Worm (Caenorhabditis elegans) whole organism, late embryonic: ENCODE data around the gene F47B8.4.
A peak's percentile ranks its signal among the peaks of the same experiment; 100 is the strongest.

Source experiments
- C08G9.2 ChIP-seq: sonication (generic microtip); optimal IDR thresholded peaks from 2 replicates; lab custom pipeline; 2016; ENCODE audit warnings: mild to moderate bottlenecking, missing genetic modification characterization, moderate library complexity, missing compliant biosample characterization
- F13H6.1 ChIP-seq: sonication (generic microtip); optimal IDR thresholded peaks from 2 replicates; lab custom pipeline; 2016; ENCODE audit warnings: missing genetic modification characterization, missing compliant biosample characterization
- K09A11.1 ChIP-seq: sonication (generic microtip); optimal IDR thresholded peaks from 2 replicates; lab custom pipeline; 2017; ENCODE audit warnings: antibody characterized with exemption, mild to moderate bottlenecking, missing genetic modification characterization, missing compliant biosample characterization; ENCODE audit not compliant: insufficient read depth
- T23F11.4 ChIP-seq: fragments of 200-800 bp; sonication (Bioruptor generic); optimal IDR thresholded peaks from 2 replicates; lab custom pipeline; 2018; ENCODE audit warnings: mild to moderate bottlenecking, missing genetic modification characterization, missing compliant biosample characterization
- ama-1 ChIP-seq: fragments of 150-350 bp; optimal IDR thresholded peaks from 2 replicates; lab custom pipeline; 2014
- ceh-19 ChIP-seq: fragments of 200-800 bp; sonication (Bioruptor generic); optimal IDR thresholded peaks from 2 replicates; lab custom pipeline; 2018; ENCODE audit warnings: mild to moderate bottlenecking, missing genetic modification characterization, missing compliant biosample characterization
- ceh-2 ChIP-seq: sonication (generic microtip); optimal IDR thresholded peaks from 2 replicates; lab custom pipeline; 2016; ENCODE audit warnings: missing genotype, missing genetic modification characterization, missing compliant biosample characterization
- ceh-30 ChIP-seq: fragments of 150-350 bp; optimal IDR thresholded peaks from 2 replicates; lab custom pipeline; 2014; ENCODE audit warnings: missing biosample characterization, missing genetic modification characterization
- ceh-31 ChIP-seq: sonication (generic microtip); optimal IDR thresholded peaks from 2 replicates; lab custom pipeline; 2016; ENCODE audit warnings: missing genetic modification characterization, missing compliant biosample characterization
- ceh-34 ChIP-seq: sonication (generic microtip); optimal IDR thresholded peaks from 2 replicates; lab custom pipeline; 2016; ENCODE audit warnings: mild to moderate bottlenecking, missing genetic modification characterization, missing compliant biosample characterization
- ceh-45 ChIP-seq: fragments of 200-800 bp; sonication (Bioruptor generic); IDR thresholded peaks from 2 replicates; pipeline ENCODE4 v1.3.6; 2022; ENCODE audit warnings: missing genetic modification reagents, missing genetic modification characterization, missing compliant biosample characterization
- ceh-48 ChIP-seq: sonication (generic microtip); optimal IDR thresholded peaks from 2 replicates; lab custom pipeline; 2016; ENCODE audit warnings: missing genetic modification characterization, inconsistent platforms, missing compliant biosample characterization
- ceh-9 ChIP-seq: sonication (generic microtip); optimal IDR thresholded peaks from 2 replicates; lab custom pipeline; 2016; ENCODE audit warnings: mild to moderate bottlenecking, missing genetic modification characterization, inconsistent platforms, missing compliant biosample characterization
- dmd-4 ChIP-seq: sonication (generic microtip); optimal IDR thresholded peaks from 2 replicates; lab custom pipeline; 2016; ENCODE audit warnings: borderline replicate concordance, missing genetic modification characterization, missing compliant biosample characterization
- dve-1 ChIP-seq: sonication (generic microtip); optimal IDR thresholded peaks from 2 replicates; lab custom pipeline; 2017; ENCODE audit warnings: antibody characterized with exemption, mild to moderate bottlenecking, missing genetic modification characterization, missing compliant biosample characterization
- elt-2 ChIP-seq: sonication (generic microtip); optimal IDR thresholded peaks from 2 replicates; lab custom pipeline; 2016; ENCODE audit warnings: missing genetic modification reagents, missing genetic modification characterization, missing compliant biosample characterization
- elt-4 ChIP-seq: sonication (generic microtip); optimal IDR thresholded peaks from 2 replicates; lab custom pipeline; 2016; ENCODE audit warnings: missing genetic modification characterization, missing compliant biosample characterization
- fax-1 ChIP-seq: sonication (generic microtip); optimal IDR thresholded peaks from 2 replicates; lab custom pipeline; 2016; ENCODE audit warnings: missing genotype, missing genetic modification characterization, missing compliant biosample characterization
- fkh-10 ChIP-seq: fragments of 150-350 bp; optimal IDR thresholded peaks from 2 replicates; lab custom pipeline; 2014; ENCODE audit warnings: missing biosample characterization, missing genetic modification reagents, missing genetic modification characterization
- fkh-6 ChIP-seq: sonication (generic microtip); optimal IDR thresholded peaks from 2 replicates; lab custom pipeline; 2016; ENCODE audit warnings: missing genetic modification characterization, missing compliant biosample characterization
- gmeb-2 ChIP-seq: sonication (generic microtip); optimal IDR thresholded peaks from 2 replicates; lab custom pipeline; 2016; ENCODE audit warnings: missing genetic modification characterization, inconsistent platforms, missing compliant biosample characterization
- hlh-13 ChIP-seq: fragments of 200-800 bp; sonication (Bioruptor generic); optimal IDR thresholded peaks from 2 replicates; lab custom pipeline; 2018; ENCODE audit warnings: mild to moderate bottlenecking, missing genetic modification characterization, missing compliant biosample characterization
- hlh-15 ChIP-seq: sonication (generic microtip); optimal IDR thresholded peaks from 2 replicates; lab custom pipeline; 2016; ENCODE audit warnings: missing genetic modification characterization, missing compliant biosample characterization
- hlh-30 ChIP-seq: sonication (generic microtip); optimal IDR thresholded peaks from 2 replicates; lab custom pipeline; 2017; ENCODE audit warnings: antibody characterized with exemption, missing genetic modification characterization, missing compliant biosample characterization; ENCODE audit not compliant: insufficient read depth
- lim-6 ChIP-seq: sonication (generic microtip); optimal IDR thresholded peaks from 2 replicates; lab custom pipeline; 2016; ENCODE audit warnings: missing genetic modification characterization, missing compliant biosample characterization
- madf-2 ChIP-seq: sonication (generic microtip); optimal IDR thresholded peaks from 2 replicates; lab custom pipeline; 2017; ENCODE audit warnings: missing genetic modification characterization, missing compliant biosample characterization
- mec-3 ChIP-seq: sonication (generic microtip); optimal IDR thresholded peaks from 2 replicates; lab custom pipeline; 2016; ENCODE audit warnings: borderline replicate concordance, missing genetic modification characterization, missing compliant biosample characterization
- nhr-11 ChIP-seq: fragments of 150-350 bp; optimal IDR thresholded peaks from 2 replicates; lab custom pipeline; 2014; ENCODE audit warnings: missing biosample characterization, missing genetic modification characterization
- npax-4 ChIP-seq: sonication (generic microtip); optimal IDR thresholded peaks from 2 replicates; lab custom pipeline; 2016; ENCODE audit warnings: missing genetic modification characterization, missing compliant biosample characterization
- odd-2 ChIP-seq: sonication (generic microtip); optimal IDR thresholded peaks from 2 replicates; lab custom pipeline; 2017; ENCODE audit warnings: antibody characterized with exemption, mild to moderate bottlenecking, missing genetic modification characterization, missing compliant biosample characterization
- pag-3 ChIP-seq: sonication (generic microtip); optimal IDR thresholded peaks from 2 replicates; lab custom pipeline; 2016; ENCODE audit warnings: missing compliant biosample characterization, missing genetic modification characterization, borderline replicate concordance
- pat-9 ChIP-seq: fragments of 200-800 bp; sonication (Bioruptor generic); optimal IDR thresholded peaks from 2 replicates; lab custom pipeline; 2018; ENCODE audit warnings: mild to moderate bottlenecking, missing genetic modification characterization, moderate library complexity, missing compliant biosample characterization
- pax-1 ChIP-seq: fragments of 150-350 bp; optimal IDR thresholded peaks from 2 replicates; lab custom pipeline; 2014; ENCODE audit warnings: missing biosample characterization, missing genetic modification characterization
- pha-2 ChIP-seq: sonication (generic microtip); optimal IDR thresholded peaks from 2 replicates; lab custom pipeline; 2017; ENCODE audit warnings: mild to moderate bottlenecking, missing genetic modification characterization, missing compliant biosample characterization
- pha-4 ChIP-seq: fragments of 150-350 bp; optimal IDR thresholded peaks from 2 replicates; lab custom pipeline; 2018; ENCODE audit warnings: missing biosample characterization, missing genetic modification reagents, missing genetic modification characterization
- pros-1 ChIP-seq: fragments of 150-350 bp; optimal IDR thresholded peaks from 2 replicates; lab custom pipeline; 2014; ENCODE audit warnings: missing biosample characterization, missing genetic modification reagents, missing genetic modification characterization
- rnt-1 ChIP-seq: sonication (generic microtip); optimal IDR thresholded peaks from 2 replicates; lab custom pipeline; 2016; ENCODE audit warnings: missing genetic modification characterization, missing compliant biosample characterization
- sdc-2 ChIP-seq: sonication (generic microtip); optimal IDR thresholded peaks from 2 replicates; lab custom pipeline; 2016; ENCODE audit warnings: missing genotype, missing genetic modification characterization, missing compliant biosample characterization
- sox-2 ChIP-seq: fragments of 200-800 bp; sonication (Bioruptor generic); IDR thresholded peaks from 2 replicates; pipeline ENCODE4 v1.3.6; 2022; ENCODE audit warnings: missing genetic modification reagents, missing genetic modification characterization, missing compliant biosample characterization
- sox-4 ChIP-seq: sonication (generic microtip); optimal IDR thresholded peaks from 2 replicates; lab custom pipeline; 2017; ENCODE audit warnings: mild to moderate bottlenecking, missing genetic modification characterization, inconsistent platforms, missing compliant biosample characterization
- syd-9 ChIP-seq: sonication (generic microtip); optimal IDR thresholded peaks from 2 replicates; lab custom pipeline; 2016; ENCODE audit warnings: mild to moderate bottlenecking, missing genetic modification characterization, moderate library complexity, missing compliant biosample characterization
- tbx-7 ChIP-seq: sonication (generic microtip); optimal IDR thresholded peaks from 2 replicates; lab custom pipeline; 2016; ENCODE audit warnings: missing genotype, missing genetic modification characterization, missing compliant biosample characterization
- unc-3 ChIP-seq, 2 experiments: fragments of 200-800 bp in 1 of 2; sonication (Bioruptor generic) in 1 of 2; sonication (generic microtip) in 1 of 2; conservative IDR thresholded peaks in 1 of 2; optimal IDR thresholded peaks in 1 of 2; 2 replicates each; pipeline versions ENCODE4 v1.3.6 to Lab custom; 2016 to 2022; ENCODE audit warnings: missing compliant biosample characterization in 2 of 2, missing genetic modification characterization in 2 of 2, missing genetic modification reagents in 1 of 2
- unc-55 ChIP-seq: sonication (generic microtip); optimal IDR thresholded peaks from 2 replicates; lab custom pipeline; 2017; ENCODE audit warnings: missing biosample characterization, missing genetic modification reagents, missing genetic modification characterization
- unc-86 ChIP-seq: sonication (generic microtip); optimal IDR thresholded peaks from 2 replicates; lab custom pipeline; 2016; ENCODE audit warnings: missing genetic modification characterization, missing compliant biosample characterization
- ztf-16 ChIP-seq: sonication (generic microtip); optimal IDR thresholded peaks from 2 replicates; lab custom pipeline; 2017; ENCODE audit warnings: missing genetic modification characterization, missing compliant biosample characterization

The F47B8.4 gene

DNA sequence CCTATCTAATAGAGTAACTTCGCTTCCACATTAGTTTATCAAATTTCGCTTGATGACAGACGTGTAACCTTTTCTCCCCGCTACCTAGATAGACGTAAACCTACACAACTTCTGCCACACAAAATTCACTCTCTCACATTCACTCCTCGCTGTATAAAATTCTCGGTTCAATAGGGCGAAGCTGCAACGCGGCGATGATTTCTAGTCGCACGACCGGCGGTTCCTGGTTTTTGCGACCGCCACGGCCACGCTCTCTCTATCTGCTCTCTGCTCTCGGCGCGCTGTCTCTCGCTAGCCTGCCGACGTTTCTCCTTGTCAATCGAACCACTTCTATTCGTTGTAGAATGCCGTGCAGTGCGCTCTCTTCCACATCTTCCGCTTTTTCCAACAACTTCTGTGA, 26.5 kb upstream of the F47B8.4 start (continued):
- TF ChIP-seq hlh-30 (tag; lab: Kevin White, UChicago) (no peak), K09A11.1 (tag; lab: Kevin White, UChicago) (no peak), unc-86 (tag; lab: Kevin White, UChicago) (no peak), dve-1 (tag; lab: Kevin White, UChicago) (peak; percentile 22), gmeb-2 (no peak), rnt-1 (tag; lab: Kevin White, UChicago) (peak; percentile 60)

- TF ChIP-seq ceh-34 (tag; lab: Kevin White, UChicago) (no peak), fkh-10 (GFP tag; lab: Kevin White, UChicago) (no peak), hlh-15 (no peak), odd-2 (tag; lab: Kevin White, UChicago) (no peak), npax-4 (tag; lab: Kevin White, UChicago) (no peak), pha-4 (tag; lab: Kevin White, UChicago) (no peak), dmd-4 (tag; lab: Kevin White, UChicago) (no peak)
Observed at ce11 chrV:14350498-14350897, 26.0 kb upstream of the F47B8.4 start.

DNA sequence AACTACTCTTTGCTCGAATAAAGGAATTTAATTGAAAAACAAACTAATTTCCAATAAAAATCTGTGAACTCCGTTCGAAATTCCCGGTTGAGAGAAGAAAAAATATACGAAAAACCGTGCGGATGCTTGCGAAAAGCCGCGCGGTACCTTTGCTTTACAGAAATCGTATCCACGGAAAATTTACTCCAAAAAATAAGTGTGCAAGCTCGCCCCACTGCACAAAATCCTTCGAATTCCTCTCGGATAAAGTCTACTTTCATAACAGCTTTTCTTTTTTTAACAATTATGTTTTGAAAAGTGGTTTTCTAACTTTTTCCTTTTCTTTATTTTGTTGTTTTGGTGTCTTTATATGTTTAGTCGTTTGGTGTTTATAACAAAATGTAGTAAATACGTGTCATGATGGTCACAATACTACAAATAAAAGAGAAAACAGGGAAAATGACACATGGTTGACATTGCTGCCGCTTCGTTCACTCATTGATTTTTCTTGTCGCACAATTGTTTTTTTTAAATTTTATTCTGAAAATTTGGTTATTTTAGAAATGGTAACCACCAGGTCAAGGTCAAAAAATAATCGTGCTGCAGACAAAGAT, 22.9 kb upstream of the F47B8.4 start, which contains the start of gene cept-2:
TSS of gene cept-2 (plus strand) at position 533 of the 593 bp plus-strand sequence.
- TF ChIP-seq ztf-16: peak; percentile 57
- TF ChIP-seq fax-1 (tag; lab: Kevin White, UChicago): peak; percentile 75
- TF ChIP-seq ceh-19 (GFP tag; lab: Kevin White, UChicago): no peak
- TF ChIP-seq unc-3 (GFP tag; conservative IDR thresholded peaks at IDR 0.05; lab: Robert Waterston, UW): no peak
- TF ChIP-seq unc-3 (tag; optimal IDR thresholded peaks at IDR 0.05; lab: Kevin White, UChicago): no peak
- peak; percentile 44 for TF ChIP-seq madf-2 (tag; lab: Kevin White, UChicago)
- TF ChIP-seq rnt-1 (tag; lab: Kevin White, UChicago): peak; percentile 84
- peak; percentile 55 for TF ChIP-seq ceh-2 (tag; lab: Kevin White, UChicago)
- peak; percentile 21 for TF ChIP-seq gmeb-2
- TF ChIP-seq fkh-10 (GFP tag; lab: Kevin White, UChicago): no peak
- peak; percentile 59 for TF ChIP-seq unc-86 (tag; lab: Kevin White, UChicago)
- peak; percentile 4 for TF ChIP-seq hlh-30 (tag; lab: Kevin White, UChicago)
- no peak for TF ChIP-seq ceh-9 (tag; lab: Kevin White, UChicago)
- no peak for TF ChIP-seq ceh-48 (tag; lab: Kevin White, UChicago)
- peak; percentile 84 for TF ChIP-seq C08G9.2
- TF ChIP-seq syd-9 (tag; lab: Kevin White, UChicago): no peak
- no peak for TF ChIP-seq sox-4
- no peak for TF ChIP-seq mec-3 (tag; lab: Kevin White, UChicago)
- TF ChIP-seq npax-4 (tag; lab: Kevin White, UChicago): no peak
- TF ChIP-seq elt-2 (tag; lab: Kevin White, UChicago): no peak
- peak; percentile 65 for TF ChIP-seq tbx-7 (tag; lab: Kevin White, UChicago)
- TF ChIP-seq pax-1: peak; percentile 75
- TF ChIP-seq ama-1 (lab: Kevin White, UChicago): no peak
- TF ChIP-seq T23F11.4: no peak
- TF ChIP-seq F13H6.1 (tag; lab: Kevin White, UChicago): peak; percentile 30
- TF ChIP-seq odd-2 (tag; lab: Kevin White, UChicago): no peak
- no peak for TF ChIP-seq hlh-13 (GFP tag; lab: Kevin White, UChicago)
- TF ChIP-seq pha-2 (tag; lab: Kevin White, UChicago): no peak
- no peak for TF ChIP-seq pat-9 (tag; lab: Kevin White, UChicago)
- no peak for TF ChIP-seq fkh-6
- peak; percentile 73 for TF ChIP-seq lim-6 (tag; lab: Kevin White, UChicago)
- no peak for TF ChIP-seq sox-2 (GFP tag; lab: Robert Waterston, UW)
- no peak for TF ChIP-seq sdc-2 (tag; lab: Kevin White, UChicago)
- TF ChIP-seq nhr-11: no peak
- TF ChIP-seq pag-3 (tag; lab: Kevin White, UChicago): no peak
- TF ChIP-seq pros-1: no peak
- peak; percentile 94 for TF ChIP-seq ceh-31
- no peak for TF ChIP-seq ceh-45 (GFP tag; lab: Robert Waterston, UW)
- TF ChIP-seq unc-55 (GFP tag; lab: Kevin White, UChicago): no peak
- TF ChIP-seq hlh-15: no peak
- no peak for TF ChIP-seq elt-4 (tag; lab: Kevin White, UChicago)
- TF ChIP-seq ceh-30 (tag; lab: Kevin White, UChicago): no peak
